Worm (Caenorhabditis elegans) whole organism, mixed stage, embryonic: Measurements from ENCODE around the gene K09F6.10.

Experiments
- M03D4.4 ChIP-seq: sonication (generic microtip); optimal IDR thresholded peaks from 2 replicates; lab custom pipeline; 2017; ENCODE audit warnings: mild to moderate bottlenecking, missing genetic modification characterization, missing compliant biosample characterization
- elt-1 ChIP-seq: sonication (generic microtip); optimal IDR thresholded peaks from 2 replicates; lab custom pipeline; 2017; ENCODE audit warnings: missing genetic modification characterization, mild to moderate bottlenecking, missing compliant biosample characterization, antibody characterized with exemption, moderate library complexity, borderline replicate concordance; ENCODE audit not compliant: insufficient read depth
- elt-3 ChIP-seq: fragments of 150-350 bp; optimal IDR thresholded peaks from 2 replicates; lab custom pipeline; 2014; ENCODE audit warnings: missing biosample characterization, missing genetic modification characterization
- lin-13 ChIP-seq: fragments of 150-350 bp; optimal IDR thresholded peaks from 2 replicates; lab custom pipeline; 2014; ENCODE audit warnings: missing biosample characterization, missing genetic modification characterization
- lsy-2 ChIP-seq: fragments of 150-350 bp; optimal IDR thresholded peaks from 2 replicates; lab custom pipeline; 2014; ENCODE audit warnings: missing biosample characterization, missing genetic modification characterization
- nhr-12 ChIP-seq: fragments of 150-350 bp; optimal IDR thresholded peaks from 2 replicates; lab custom pipeline; 2014; ENCODE audit warnings: missing biosample characterization, missing genetic modification characterization
- nhr-76 ChIP-seq: sonication (generic microtip); optimal IDR thresholded peaks from 2 replicates; lab custom pipeline; 2017; ENCODE audit warnings: missing biosample characterization, missing genetic modification characterization
- pha-4 ChIP-seq: fragments of 150-350 bp; optimal IDR thresholded peaks from 2 replicates; lab custom pipeline; 2018; ENCODE audit warnings: missing biosample characterization, missing genetic modification reagents, missing genetic modification characterization
- sptf-1 ChIP-seq: sonication (generic microtip); optimal IDR thresholded peaks from 2 replicates; lab custom pipeline; 2017; ENCODE audit warnings: mild to moderate bottlenecking, missing genetic modification characterization, moderate library complexity, missing compliant biosample characterization
- unc-120 ChIP-seq: sonication (generic microtip); optimal IDR thresholded peaks from 2 replicates; lab custom pipeline; 2017; ENCODE audit warnings: missing genetic modification characterization, missing compliant biosample characterization; ENCODE audit not compliant: poor library complexity, severe bottlenecking
- unc-39 ChIP-seq: fragments of 150-350 bp; optimal IDR thresholded peaks from 2 replicates; lab custom pipeline; 2014; ENCODE audit warnings: missing biosample characterization, missing genetic modification characterization

ce11 chrII:2305507-2305906, 16.8 kb upstream of the K09F6.10 start:
- no peak for TF ChIP-seq sptf-1 (tag; lab: Kevin White, UChicago)
- no peak for TF ChIP-seq lsy-2 (tag; lab: Kevin White, UChicago)
- TF ChIP-seq lin-13 (tag; lab: Kevin White, UChicago): no peak
- TF ChIP-seq nhr-76: no peak
- no peak for TF ChIP-seq unc-39 (tag; lab: Kevin White, UChicago)
- TF ChIP-seq pha-4 (tag; lab: Kevin White, UChicago): no peak
- no peak for TF ChIP-seq elt-1 (tag; lab: Kevin White, UChicago)
- no peak for TF ChIP-seq unc-120 (tag; lab: Kevin White, UChicago)
- no peak for TF ChIP-seq nhr-12
- TF ChIP-seq M03D4.4: no peak
- no peak for TF ChIP-seq elt-3 (tag; lab: Kevin White, UChicago)
